Worm (Caenorhabditis elegans) whole organism, young adult: Measurements from ENCODE around the gene cht-5.

ENCODE experiments used
- B0261.1 ChIP-seq: sonication (generic microtip); optimal IDR thresholded peaks from 2 replicates; lab custom pipeline; 2016; ENCODE audit warnings: mild to moderate bottlenecking, missing genetic modification characterization, moderate library complexity, missing compliant biosample characterization
- ama-1 ChIP-seq, 3 experiments: fragments of 150-350 bp in 1 of 3; sonication (generic microtip) in 2 of 3; optimal IDR thresholded peaks; 2 replicates each; lab custom pipeline; 2014 to 2018; ENCODE audit warnings: missing biosample characterization in 2 of 3, missing genetic modification characterization in 2 of 3, missing genetic modification reagents in 2 of 3

- TF ChIP-seq B0261.1 (tag; lab: Kevin White, UChicago) (no peak), ama-1 (optimal IDR thresholded peaks at IDR 0.05; lab: Kevin White, UChicago) (no peak), ama-1 (GFP tag; optimal IDR thresholded peaks at IDR 0.05; lab: Kevin White, UChicago) (no peak)
Measured at ce11 chrV:10083999-10084468, 30.4 kb upstream of the cht-5 start, which contains the start of gene nhr-12.
